Fruit fly (Drosophila melanogaster): ENCODE results near the gene CG2082.

The CG2082 gene

dm6 chr3R:5780976-5781375 lies at the start of gene CG2082:
Gene CG2082, minus strand, starts transcription at chr3R:5781076.
- TF ChIP-seq CG8478 (optimal IDR thresholded peaks at IDR 0.05) (no peak), pan (optimal IDR thresholded peaks at IDR 0.05) (no peak), usp (GFP tag; optimal IDR thresholded peaks at IDR 0.05) (no peak), Dll (optimal IDR thresholded peaks at IDR 0.05) (no peak), EcR (GFP tag; optimal IDR thresholded peaks at IDR 0.05) (no peak), psq (optimal IDR thresholded peaks at IDR 0.05) (no peak)

DNA sequence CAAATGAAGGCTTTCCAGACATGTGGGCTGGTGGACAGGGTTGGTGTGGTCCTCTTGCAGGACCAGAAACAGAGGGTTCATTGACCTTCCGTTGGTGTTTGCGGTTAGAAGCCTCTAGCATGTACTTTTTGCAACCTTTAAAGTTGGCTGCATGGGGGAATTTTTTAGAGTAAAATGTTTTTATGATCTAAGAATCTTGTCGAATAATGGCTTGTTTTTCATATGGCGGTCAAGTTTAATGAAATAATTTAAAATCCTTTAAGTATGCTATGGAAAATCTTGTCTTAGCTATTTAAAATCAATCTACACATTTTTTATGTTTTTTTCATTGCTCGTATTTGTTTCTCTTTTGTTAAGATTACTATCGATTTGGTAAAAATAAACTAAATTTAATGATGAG lies 48.9 kb upstream of the CG2082 start, which contains the start of gene glob3:
Gene glob3, plus strand, starts transcription at position 301 of the 400 bp plus-strand sequence.
- TF ChIP-seq pan (optimal IDR thresholded peaks at IDR 0.05): no peak
- TF ChIP-seq Dll (optimal IDR thresholded peaks at IDR 0.05): no peak
- TF ChIP-seq psq (optimal IDR thresholded peaks at IDR 0.05): no peak
- no peak for TF ChIP-seq EcR (GFP tag; optimal IDR thresholded peaks at IDR 0.05)
- no peak for TF ChIP-seq CG8478 (optimal IDR thresholded peaks at IDR 0.05)
- no peak for TF ChIP-seq usp (GFP tag; optimal IDR thresholded peaks at IDR 0.05)

DNA sequence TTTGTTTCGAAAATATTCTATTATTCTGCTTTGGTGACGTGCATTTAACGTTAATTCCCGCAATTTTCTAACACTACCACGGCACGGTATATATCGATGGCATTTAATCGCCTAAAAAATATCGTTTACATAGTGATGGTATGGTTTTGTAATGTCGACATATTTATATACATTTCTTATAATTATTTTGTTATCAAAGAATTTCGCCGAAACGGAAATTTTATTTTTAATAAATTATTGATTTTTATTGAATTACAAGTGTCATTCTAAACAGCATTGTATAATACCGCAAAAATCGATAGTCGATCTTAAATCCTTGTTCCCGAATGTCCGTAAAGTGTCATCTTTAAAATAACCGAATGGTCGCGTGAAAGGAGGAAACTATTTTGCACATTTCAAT lies 43.6 kb upstream of the CG2082 start, which contains the start of the genes Sec20 and dgrn:
Gene Sec20, minus strand, starts transcription at position 77 of the 400 bp plus-strand sequence.
Gene dgrn, plus strand, starts transcription at position 160 of the 400 bp plus-strand sequence.
- no peak for TF ChIP-seq pan (optimal IDR thresholded peaks at IDR 0.05)
- TF ChIP-seq Dll (optimal IDR thresholded peaks at IDR 0.05): no peak
- TF ChIP-seq psq (optimal IDR thresholded peaks at IDR 0.05): no peak
- no peak for TF ChIP-seq usp (GFP tag; optimal IDR thresholded peaks at IDR 0.05)
- no peak for TF ChIP-seq EcR (GFP tag; optimal IDR thresholded peaks at IDR 0.05)
- TF ChIP-seq CG8478 (optimal IDR thresholded peaks at IDR 0.05): no peak

dm6 chr3R:5821750-5822149 lies 40.9 kb upstream of the CG2082 start, which contains the start of gene CG46303:
Gene CG46303, plus strand, starts transcription at chr3R:5821972.
- no peak for TF ChIP-seq usp (GFP tag; optimal IDR thresholded peaks at IDR 0.05)
- TF ChIP-seq Dll (optimal IDR thresholded peaks at IDR 0.05): no peak
- TF ChIP-seq pan (optimal IDR thresholded peaks at IDR 0.05): no peak
- no peak for TF ChIP-seq CG8478 (optimal IDR thresholded peaks at IDR 0.05)
- TF ChIP-seq EcR (GFP tag; optimal IDR thresholded peaks at IDR 0.05): no peak
- no peak for TF ChIP-seq psq (optimal IDR thresholded peaks at IDR 0.05)

- TF ChIP-seq EcR (GFP tag; optimal IDR thresholded peaks at IDR 0.05) (no peak), Dll (optimal IDR thresholded peaks at IDR 0.05) (no peak), pan (optimal IDR thresholded peaks at IDR 0.05) (no peak), CG8478 (optimal IDR thresholded peaks at IDR 0.05) (no peak), usp (GFP tag; optimal IDR thresholded peaks at IDR 0.05) (no peak), psq (optimal IDR thresholded peaks at IDR 0.05) (no peak)
Measured at dm6 chr3R:5821243-5821642, 40.4 kb upstream of the CG2082 start, which contains the start of gene Hpr1. Gene Hpr1, minus strand, starts transcription at chr3R:5821440.

- TF ChIP-seq EcR (GFP tag; optimal IDR thresholded peaks at IDR 0.05) (no peak), psq (optimal IDR thresholded peaks at IDR 0.05) (no peak), usp (GFP tag; optimal IDR thresholded peaks at IDR 0.05) (no peak), Dll (optimal IDR thresholded peaks at IDR 0.05) (no peak), pan (optimal IDR thresholded peaks at IDR 0.05) (no peak), CG8478 (optimal IDR thresholded peaks at IDR 0.05) (no peak)
Measured at dm6 chr3R:5813157-5813659, 32.3 kb upstream of the CG2082 start, which contains the start of gene CG42675. Gene CG42675, plus strand, starts transcription at chr3R:5813609.

DNA sequence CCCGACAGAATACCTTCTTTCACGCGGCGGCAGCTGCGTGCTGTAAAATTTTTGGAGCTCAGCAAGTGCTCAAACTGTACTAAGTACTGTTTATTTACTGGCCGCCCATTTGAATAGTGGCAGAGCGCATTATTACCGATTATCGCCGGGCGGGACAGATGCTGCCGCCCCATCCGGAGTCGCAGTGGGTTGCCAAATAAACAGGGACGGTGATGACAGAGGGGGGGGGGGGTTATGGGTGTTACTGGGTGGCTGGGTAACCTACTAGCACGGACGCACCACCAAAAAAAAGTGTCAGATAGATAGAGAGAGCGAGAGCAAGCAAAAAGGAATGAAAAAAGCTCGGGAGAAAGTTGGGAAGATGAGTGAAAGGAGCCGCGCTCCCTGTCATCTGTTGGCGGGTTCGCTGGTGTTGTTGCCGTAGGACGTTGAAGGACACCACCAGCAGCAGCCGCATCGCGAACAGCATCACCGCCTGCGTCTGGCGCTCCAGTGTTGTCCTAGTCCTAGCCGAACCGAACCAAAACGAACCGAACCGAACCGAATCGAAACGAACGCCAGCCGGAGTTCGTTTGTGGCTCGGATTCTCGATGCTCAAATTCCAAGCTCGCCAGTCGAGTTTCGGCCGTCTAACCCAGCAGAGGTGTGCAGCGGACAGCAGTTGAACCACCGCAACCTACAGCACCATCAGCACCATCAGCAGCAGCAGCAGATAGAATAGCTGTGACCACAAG lies 21.0 kb upstream of the CG2082 start, which contains the start of gene CG11000:
Gene CG11000, plus strand, starts transcription at position 626 of the 734 bp plus-strand sequence.
- TF ChIP-seq pan (optimal IDR thresholded peaks at IDR 0.05): no peak
- no peak for TF ChIP-seq Dll (optimal IDR thresholded peaks at IDR 0.05)
- no peak for TF ChIP-seq psq (optimal IDR thresholded peaks at IDR 0.05)
- TF ChIP-seq EcR (GFP tag; optimal IDR thresholded peaks at IDR 0.05): no peak

DNA sequence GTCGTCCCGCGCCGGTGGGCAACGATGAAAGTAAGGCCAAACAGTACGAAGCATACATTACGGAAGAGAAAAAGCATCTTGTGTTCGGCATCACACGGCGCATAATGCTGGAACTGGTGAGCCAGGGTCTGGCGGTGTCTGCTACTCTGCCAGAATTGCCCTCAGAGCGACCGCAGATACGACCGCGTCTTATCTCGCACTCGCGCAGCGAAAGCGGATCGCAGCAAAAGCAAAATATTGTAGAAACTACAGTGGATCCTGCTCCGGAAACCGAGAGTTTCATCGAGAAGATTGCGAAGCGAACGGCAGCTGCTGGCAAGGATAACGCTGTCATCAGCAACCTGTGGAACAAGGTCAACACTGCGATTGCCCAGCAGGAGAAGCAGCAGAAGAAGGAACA lies 16.8 kb upstream of the CG2082 start:
- TF ChIP-seq pan (optimal IDR thresholded peaks at IDR 0.05) (no peak), usp (GFP tag; optimal IDR thresholded peaks at IDR 0.05) (no peak), CG8478 (optimal IDR thresholded peaks at IDR 0.05) (no peak), psq (optimal IDR thresholded peaks at IDR 0.05) (no peak), EcR (GFP tag; optimal IDR thresholded peaks at IDR 0.05) (no peak), Dll (optimal IDR thresholded peaks at IDR 0.05) (no peak)

- no peak for TF ChIP-seq EcR (GFP tag; optimal IDR thresholded peaks at IDR 0.05)
- no peak for TF ChIP-seq CG8478 (optimal IDR thresholded peaks at IDR 0.05)
- no peak for TF ChIP-seq psq (optimal IDR thresholded peaks at IDR 0.05)
- TF ChIP-seq usp (GFP tag; optimal IDR thresholded peaks at IDR 0.05): no peak
- no peak for TF ChIP-seq pan (optimal IDR thresholded peaks at IDR 0.05)
- no peak for TF ChIP-seq Dll (optimal IDR thresholded peaks at IDR 0.05)
Measured at dm6 chr3R:5794267-5795089, 13.6 kb upstream of the CG2082 start, which contains the start of the genes PSMG1 and CG10979. Gene PSMG1, minus strand, starts transcription at chr3R:5794317. Gene CG10979, plus strand, starts transcription at chr3R:5794705.

DNA sequence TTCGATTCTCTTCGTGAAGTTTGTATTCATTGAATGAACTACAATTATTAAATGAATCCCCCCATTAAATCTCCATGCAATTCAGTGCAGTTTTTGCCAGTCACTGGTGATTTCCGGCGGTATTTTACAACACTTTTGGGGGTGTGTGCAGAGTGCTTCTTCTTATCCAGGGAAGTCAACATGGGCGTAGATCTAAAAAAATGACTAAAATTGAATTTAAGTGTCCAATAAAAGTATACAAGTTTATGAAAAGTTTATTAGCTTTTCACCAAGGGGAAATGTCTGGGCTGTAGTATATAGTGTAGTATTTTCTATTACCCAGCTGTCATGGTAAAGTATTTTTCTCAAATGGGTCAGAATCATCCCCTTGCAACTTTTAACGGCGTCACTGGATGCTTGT lies 10.6 kb upstream of the CG2082 start, which contains the start of gene Hpf1:
Gene Hpf1, plus strand, starts transcription at position 383 of the 400 bp plus-strand sequence.
- TF ChIP-seq pan (optimal IDR thresholded peaks at IDR 0.05) (no peak), Dll (optimal IDR thresholded peaks at IDR 0.05) (no peak), CG8478 (optimal IDR thresholded peaks at IDR 0.05) (no peak), EcR (GFP tag; optimal IDR thresholded peaks at IDR 0.05) (no peak), psq (optimal IDR thresholded peaks at IDR 0.05) (no peak), usp (GFP tag; optimal IDR thresholded peaks at IDR 0.05) (no peak)

Data from whole organism.